Fruit fly (Drosophila melanogaster) whole organism: ENCODE measurements around the gene Ir20a.

ENCODE experiments used
- CG8478 ChIP-seq: fragments of >200 bp; optimal IDR thresholded peaks from 2 replicates; lab custom pipeline; 2018; ENCODE audit warnings: inconsistent platforms
- Dll ChIP-seq: fragments of >200 bp; optimal IDR thresholded peaks from 2 replicates; lab custom pipeline; 2017
- EcR ChIP-seq, 2 experiments: fragments of >200 bp; optimal IDR thresholded peaks; 2 replicates each; lab custom pipeline; 2017; ENCODE audit warnings: missing biosample characterization in 2 of 2, missing genetic modification characterization in 2 of 2, missing genetic modification reagents in 2 of 2
- pan ChIP-seq: fragments of >200 bp; optimal IDR thresholded peaks from 2 replicates; lab custom pipeline; 2017
- psq ChIP-seq: fragments of >200 bp; optimal IDR thresholded peaks from 2 replicates; lab custom pipeline; 2017
- usp ChIP-seq: fragments of >200 bp; optimal IDR thresholded peaks from 2 replicates; lab custom pipeline; 2017; ENCODE audit warnings: missing biosample characterization, missing genetic modification characterization, mixed read lengths

The Ir20a gene

dm6 chrX:21478845-21479244 is at the start of gene Ir20a:
Ir20a (minus strand) TSS chrX:21478945.
- no peak for TF ChIP-seq psq
- no peak for TF ChIP-seq EcR (GFP tag; optimal IDR thresholded peaks at IDR 0.05; lab: Kevin White, UChicago)
- TF ChIP-seq Dll (lab: Kevin White, UChicago) = no peak
- TF ChIP-seq CG8478 (lab: Kevin White, UChicago) = no peak

dm6 chrX:21520002-21520401 is 41.3 kb upstream of the Ir20a start:
- no peak for TF ChIP-seq pan (lab: Kevin White, UChicago)
- no peak for TF ChIP-seq Dll (lab: Kevin White, UChicago)
- TF ChIP-seq psq = no peak
- no peak for TF ChIP-seq EcR (GFP tag; optimal IDR thresholded peaks at IDR 0.05; lab: Kevin White, UChicago)
- TF ChIP-seq usp (GFP tag; lab: Kevin White, UChicago) = no peak
- no peak for TF ChIP-seq CG8478 (lab: Kevin White, UChicago)

dm6 chrX:21519168-21519671 is 40.5 kb upstream of the Ir20a start, which contains the start of gene Cyp6t1:
Cyp6t1 (minus strand) TSS chrX:21519218.
- TF ChIP-seq EcR (GFP tag; optimal IDR thresholded peaks at IDR 0.05; lab: Kevin White, UChicago) = no peak
- no peak for TF ChIP-seq usp (GFP tag; lab: Kevin White, UChicago)
- no peak for TF ChIP-seq pan (lab: Kevin White, UChicago)
- no peak for TF ChIP-seq Dll (lab: Kevin White, UChicago)
- TF ChIP-seq CG8478 (lab: Kevin White, UChicago) = no peak
- no peak for TF ChIP-seq psq

DNA sequence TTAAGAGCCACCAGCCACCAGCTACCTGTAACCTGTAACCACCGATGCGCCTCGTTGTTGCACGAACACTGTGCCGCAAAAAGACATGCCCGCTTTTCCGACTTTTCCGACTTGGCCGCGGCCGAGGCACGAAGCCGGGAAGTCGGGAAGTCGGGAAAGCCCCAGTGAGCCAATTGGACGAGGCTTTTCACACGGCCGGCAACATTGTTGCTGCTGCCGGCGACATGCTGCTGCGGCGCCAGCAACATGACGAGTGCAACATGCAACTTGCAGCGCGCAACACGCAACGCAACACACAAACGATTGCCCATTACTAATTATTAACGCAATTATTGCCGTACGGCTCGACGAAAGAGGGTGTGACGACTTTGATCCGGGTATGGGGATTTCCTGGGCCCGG is 28.7 kb upstream of the Ir20a start:
- TF ChIP-seq pan (lab: Kevin White, UChicago) (no peak), usp (GFP tag; lab: Kevin White, UChicago) (no peak), EcR (GFP tag; optimal IDR thresholded peaks at IDR 0.05; lab: Kevin White, UChicago) (no peak), psq (no peak), Dll (lab: Kevin White, UChicago) (no peak), CG8478 (lab: Kevin White, UChicago) (no peak)

- no peak for TF ChIP-seq CG8478 (lab: Kevin White, UChicago)
- no peak for TF ChIP-seq EcR (GFP tag; optimal IDR thresholded peaks at IDR 0.05; lab: Kevin White, UChicago)
- no peak for TF ChIP-seq Dll (lab: Kevin White, UChicago)
- TF ChIP-seq psq = no peak
- no peak for TF ChIP-seq usp (GFP tag; lab: Kevin White, UChicago)
- no peak for TF ChIP-seq pan (lab: Kevin White, UChicago)
Measured at dm6 chrX:21497025-21497424, 18.3 kb upstream of the Ir20a start.

DNA sequence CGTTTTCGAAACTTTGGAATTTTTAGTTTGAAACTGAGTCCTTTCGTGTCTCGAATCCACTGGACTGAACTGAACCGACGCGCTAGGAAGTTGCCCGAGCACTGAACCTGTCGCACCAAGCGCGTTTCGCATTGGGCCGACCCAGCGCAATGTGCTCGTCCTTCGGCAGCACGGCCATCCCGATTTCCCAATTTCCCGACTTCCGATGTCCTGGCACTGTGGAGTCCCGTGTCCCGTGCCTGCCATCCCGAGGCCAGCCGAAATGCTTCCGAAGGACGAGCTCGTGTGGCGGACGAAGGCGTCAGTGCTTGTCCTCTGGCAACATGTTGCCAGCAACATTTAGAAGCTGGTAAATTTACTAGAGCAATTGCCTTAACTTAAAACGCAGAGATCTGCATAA is 21.1 kb downstream of the Ir20a start, which contains the start of gene DIP-beta:
Gene DIP-beta, minus strand, starts transcription at position 107 of the 400 bp plus-strand sequence.
- TF ChIP-seq EcR (GFP tag; optimal IDR thresholded peaks at IDR 0.05; lab: Kevin White, UChicago) (no peak), psq (no peak), CG8478 (lab: Kevin White, UChicago) (no peak), Dll (lab: Kevin White, UChicago) (no peak), pan (lab: Kevin White, UChicago) (no peak), usp (GFP tag; lab: Kevin White, UChicago) (no peak)

dm6 chrX:21440687-21441086 is 38.1 kb downstream of the Ir20a start:
- TF ChIP-seq Dll (lab: Kevin White, UChicago) (no peak), pan (lab: Kevin White, UChicago) (no peak), usp (GFP tag; lab: Kevin White, UChicago) (no peak), psq (no peak), EcR (GFP tag; optimal IDR thresholded peaks at IDR 0.05; lab: Kevin White, UChicago) (no peak), CG8478 (lab: Kevin White, UChicago) (no peak)

- TF ChIP-seq CG8478 (lab: Kevin White, UChicago) (no peak), usp (GFP tag; lab: Kevin White, UChicago) (no peak), psq (no peak), EcR (GFP tag; optimal IDR thresholded peaks at IDR 0.05; lab: Kevin White, UChicago) (no peak), Dll (lab: Kevin White, UChicago) (no peak), pan (lab: Kevin White, UChicago) (no peak)
Measured at dm6 chrX:21429156-21429555, 49.6 kb downstream of the Ir20a start, which contains the start of gene CG10918. CG10918 (minus strand) TSS chrX:21429256.
